Worm (Caenorhabditis elegans) whole organism, L4/young adult: ENCODE results near the gene srh-288.

Experiments used
- W03F9.2 ChIP-seq: fragments of 150-350 bp; optimal IDR thresholded peaks from 2 replicates; lab custom pipeline; 2014; ENCODE audit warnings: missing biosample characterization, missing genetic modification characterization
- him-1 ChIP-seq: sonication (generic microtip); optimal IDR thresholded peaks from 2 replicates; lab custom pipeline; 2016; ENCODE audit warnings: missing genotype, missing genetic modification reagents, missing genetic modification characterization, missing compliant biosample characterization

DNA sequence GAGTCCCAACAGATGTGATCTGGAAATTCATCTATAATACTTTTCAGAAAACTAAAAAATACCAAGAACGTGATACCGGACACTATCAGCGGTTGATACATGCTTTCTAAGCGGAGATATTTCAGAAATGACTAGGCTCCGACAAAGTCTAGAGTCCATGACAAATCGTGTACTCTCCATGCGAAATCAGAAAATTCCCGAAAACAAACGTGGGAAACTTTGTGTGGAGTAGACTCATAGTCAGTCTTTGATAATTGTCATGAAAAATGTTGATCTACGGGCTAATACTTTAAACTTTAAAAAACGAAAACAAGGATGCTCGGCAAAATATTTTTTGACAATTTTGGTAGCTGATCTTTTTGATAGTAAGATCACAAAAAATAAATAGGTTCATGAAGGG is 3.2 kb upstream of the srh-288 start, which contains the start of gene srx-18:
- TF ChIP-seq him-1: no peak
- TF ChIP-seq W03F9.2: no peak
